Worm (Caenorhabditis elegans) whole organism, young adult: ENCODE results near the gene C56C10.6.
"Not testable (repeated sequence)": the region's sequence is repeated elsewhere in the genome, so short reads cannot be mapped to it uniquely, and the experiment has no call there.

Experiments
- athp-1 ChIP-seq: sonication (generic microtip); optimal IDR thresholded peaks from 2 replicates; lab custom pipeline; 2017; ENCODE audit warnings: mild to moderate bottlenecking, missing genetic modification characterization, missing compliant biosample characterization
- cebp-2 ChIP-seq: fragments of 200-800 bp; sonication (Bioruptor generic); IDR thresholded peaks from 2 replicates; pipeline ENCODE4 v1.3.6; 2022; ENCODE audit warnings: missing genetic modification characterization, missing compliant biosample characterization
- egl-18 ChIP-seq: fragments of 200-800 bp; sonication (Bioruptor generic); IDR thresholded peaks from 2 replicates; pipeline ENCODE4 v1.3.6; 2022; ENCODE audit warnings: missing genetic modification reagents, missing genetic modification characterization, missing compliant biosample characterization
- nfya-2 ChIP-seq: fragments of 200-800 bp; sonication (Bioruptor generic); IDR thresholded peaks from 2 replicates; pipeline ENCODE4 v1.3.6; 2022; ENCODE audit warnings: missing genetic modification reagents, missing genetic modification characterization, missing compliant biosample characterization
- pha-4 ChIP-seq: fragments of 150-350 bp; sonication (generic microtip); optimal IDR thresholded peaks from 2 replicates; lab custom pipeline; 2014; ENCODE audit warnings: missing biosample characterization, missing genetic modification reagents, missing genetic modification characterization
- unc-62 ChIP-seq: fragments of 150-350 bp; optimal IDR thresholded peaks from 2 replicates; lab custom pipeline; 2014; ENCODE audit warnings: missing biosample characterization, missing genetic modification reagents, missing genetic modification characterization

DNA sequence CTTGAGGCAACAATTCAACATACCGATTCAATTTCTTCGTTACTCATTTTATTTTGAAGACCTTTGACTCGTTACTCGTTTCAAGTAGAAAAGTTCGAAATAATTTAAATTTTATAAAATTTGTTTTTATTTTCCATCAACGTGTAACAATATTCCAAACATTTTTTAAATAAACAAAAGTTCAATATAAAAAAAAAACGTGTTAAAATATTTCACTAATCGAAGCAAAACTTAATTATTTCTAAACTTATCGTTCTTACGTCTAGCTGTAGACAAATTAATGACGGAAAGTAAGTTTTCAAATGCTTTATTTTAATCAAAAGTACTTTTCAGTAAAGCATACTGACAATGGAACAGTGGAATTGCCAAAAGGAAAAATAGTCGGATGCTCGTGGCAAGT, 46.0 kb upstream of the C56C10.6 start, which contains the start of the genes F54H5.5 and F54H5.2:
- TF ChIP-seq athp-1; egl-18 (GFP tag; lab: Robert Waterston, UW); pha-4 (tag; lab: Kevin White, UChicago); nfya-2 (GFP tag; lab: Robert Waterston, UW); cebp-2; unc-62 (GFP tag; lab: Kevin White, UChicago): not testable (repeated sequence)
